Worm (Caenorhabditis elegans) whole organism, midembryonic: ENCODE data around the gene Y71G10AR.4.

ENCODE experiments used
- flt-1 ChIP-seq: fragments of 200-800 bp; sonication (Bioruptor generic); IDR thresholded peaks from 2 replicates; pipeline ENCODE4 v1.3.6; 2022; ENCODE audit warnings: missing genetic modification characterization, missing compliant biosample characterization
- klf-2 ChIP-seq: fragments of 200-800 bp; sonication (Bioruptor generic); conservative IDR thresholded peaks from 2 replicates; pipeline ENCODE4 v1.3.6; 2022; ENCODE audit warnings: missing genetic modification reagents, missing genetic modification characterization, missing compliant biosample characterization

- no peak for TF ChIP-seq klf-2 (GFP tag; lab: Robert Waterston, UW)
- TF ChIP-seq flt-1 (GFP tag; lab: Robert Waterston, UW) = no peak
These were observed 54.7 kb downstream of the Y71G10AR.4 start for ce11 chrIV:2253392-2254048.
